Worm (Caenorhabditis elegans) whole organism, mixed stage, embryonic: ENCODE data around the gene ssp-10.

ENCODE experiments used
- ceh-39 ChIP-seq: fragments of 150-350 bp; optimal IDR thresholded peaks from 2 replicates; lab custom pipeline; 2014; ENCODE audit warnings: missing biosample characterization, missing genetic modification characterization
- drap-1 ChIP-seq: fragments of 200-800 bp; sonication (Bioruptor generic); optimal IDR thresholded peaks from 3 replicates; lab custom pipeline; 2018; ENCODE audit warnings: mild to moderate bottlenecking, missing genetic modification characterization, missing compliant biosample characterization
- elt-1 ChIP-seq: sonication (generic microtip); optimal IDR thresholded peaks from 2 replicates; lab custom pipeline; 2017; ENCODE audit warnings: missing genetic modification characterization, mild to moderate bottlenecking, missing compliant biosample characterization, antibody characterized with exemption, moderate library complexity, borderline replicate concordance; ENCODE audit not compliant: insufficient read depth
- elt-3 ChIP-seq: fragments of 150-350 bp; optimal IDR thresholded peaks from 2 replicates; lab custom pipeline; 2014; ENCODE audit warnings: missing biosample characterization, missing genetic modification characterization
- lin-13 ChIP-seq: fragments of 150-350 bp; optimal IDR thresholded peaks from 2 replicates; lab custom pipeline; 2014; ENCODE audit warnings: missing biosample characterization, missing genetic modification characterization
- nhr-2 ChIP-seq: fragments of 150-350 bp; optimal IDR thresholded peaks from 2 replicates; lab custom pipeline; 2014; ENCODE audit warnings: missing biosample characterization, missing genetic modification characterization
- sptf-1 ChIP-seq: sonication (generic microtip); optimal IDR thresholded peaks from 2 replicates; lab custom pipeline; 2017; ENCODE audit warnings: mild to moderate bottlenecking, missing genetic modification characterization, moderate library complexity, missing compliant biosample characterization
- unc-39 ChIP-seq: fragments of 150-350 bp; optimal IDR thresholded peaks from 2 replicates; lab custom pipeline; 2014; ENCODE audit warnings: missing biosample characterization, missing genetic modification characterization
- unc-62 ChIP-seq: fragments of 150-350 bp; optimal IDR thresholded peaks from 2 replicates; lab custom pipeline; 2014; ENCODE audit warnings: missing biosample characterization, missing genetic modification reagents, missing genetic modification characterization

ce11 chrIV:9858970-9859369 is 8.1 kb upstream of the ssp-10 start:
- TF ChIP-seq unc-62 (GFP tag; lab: Kevin White, UChicago) (no peak), drap-1 (GFP tag; lab: Kevin White, UChicago) (no peak), lin-13 (no peak), unc-39 (no peak), ceh-39 (tag; lab: Kevin White, UChicago) (no peak), nhr-2 (tag; lab: Kevin White, UChicago) (no peak), elt-3 (tag; lab: Kevin White, UChicago) (no peak), sptf-1 (tag; lab: Kevin White, UChicago) (no peak), elt-1 (no peak)
